Worm (Caenorhabditis elegans) whole organism, L3 larva: ENCODE data around the gene C27B7.2.

Source experiments
- nhr-11 ChIP-seq: fragments of 150-350 bp; optimal IDR thresholded peaks from 2 replicates; lab custom pipeline; 2014; ENCODE audit warnings: missing biosample characterization, missing genetic modification characterization
- nhr-237 ChIP-seq: fragments of 150-350 bp; optimal IDR thresholded peaks from 2 replicates; lab custom pipeline; 2014; ENCODE audit warnings: missing biosample characterization, missing genetic modification characterization
- nhr-76 ChIP-seq: fragments of 150-350 bp; sonication (generic microtip); optimal IDR thresholded peaks from 5 replicates; lab custom pipeline; 2014; ENCODE audit warnings: missing biosample characterization, missing genetic modification characterization
- snpc-4 ChIP-seq: fragments of 150-350 bp; optimal IDR thresholded peaks from 2 replicates; lab custom pipeline; 2014; ENCODE audit warnings: missing biosample characterization, missing genetic modification characterization

ce11 chrIV:8850807-8851206 lies 41.9 kb upstream of the C27B7.2 start:
- TF ChIP-seq nhr-11 (no peak), nhr-237 (tag; lab: Kevin White, UChicago) (no peak), nhr-76 (tag; lab: Kevin White, UChicago) (no peak), snpc-4 (tag; lab: Kevin White, UChicago) (no peak)
